Worm (Caenorhabditis elegans): ENCODE measurements around the gene F42A10.9.

DNA sequence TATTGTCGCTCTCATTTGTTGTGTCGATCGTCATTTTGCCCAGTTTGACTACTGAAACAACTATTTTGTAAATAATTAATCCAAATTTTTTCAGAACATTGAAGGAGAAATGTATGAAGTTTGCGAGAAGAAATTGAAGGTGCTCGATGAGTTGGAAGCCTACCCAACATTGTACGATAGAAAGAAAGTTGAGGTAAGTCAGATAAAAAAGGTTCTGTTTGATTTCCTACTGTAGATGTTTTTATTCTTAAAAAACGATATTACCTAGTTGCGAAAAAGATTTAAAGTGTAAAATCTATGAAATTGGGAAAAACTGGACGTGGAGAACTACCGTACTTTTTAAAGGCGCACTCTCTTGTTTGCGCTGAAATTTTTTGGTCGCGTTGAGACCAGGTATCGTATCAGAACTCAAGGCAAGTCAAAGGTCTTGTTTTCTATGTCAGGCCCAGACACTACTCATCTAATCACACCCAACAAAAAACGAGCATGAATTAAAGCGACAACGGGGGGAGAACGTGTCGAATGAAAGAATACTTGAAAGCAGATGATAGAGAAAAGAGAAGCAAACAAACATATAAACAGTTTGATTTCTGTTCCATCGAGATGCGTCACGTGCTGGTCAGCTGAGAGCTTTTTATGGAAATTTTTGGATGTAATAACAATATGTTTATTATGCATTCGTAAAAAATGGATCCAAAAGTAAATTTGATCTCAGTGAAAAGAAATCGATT is 4.3 kb downstream of the F42A10.9 start, which contains the start of gene efk-1:
- TF ChIP-seq him-1 (tag; optimal IDR thresholded peaks at IDR 0.05): no peak
- peak; percentile 13 for TF ChIP-seq W03F9.2 (tag; optimal IDR thresholded peaks at IDR 0.05)
- TF ChIP-seq dao-5 (tag; optimal IDR thresholded peaks at IDR 0.05): no peak
